Worm (Caenorhabditis elegans) whole organism, L3 larva: Measurements from ENCODE around the gene fars-3.

Source experiments
- pha-4 ChIP-seq: fragments of 150-350 bp; optimal IDR thresholded peaks from 2 replicates; lab custom pipeline; 2014; ENCODE audit warnings: missing biosample characterization, missing genetic modification reagents, missing genetic modification characterization
- snpc-4 ChIP-seq: fragments of 150-350 bp; optimal IDR thresholded peaks from 2 replicates; lab custom pipeline; 2014; ENCODE audit warnings: missing biosample characterization, missing genetic modification characterization

DNA sequence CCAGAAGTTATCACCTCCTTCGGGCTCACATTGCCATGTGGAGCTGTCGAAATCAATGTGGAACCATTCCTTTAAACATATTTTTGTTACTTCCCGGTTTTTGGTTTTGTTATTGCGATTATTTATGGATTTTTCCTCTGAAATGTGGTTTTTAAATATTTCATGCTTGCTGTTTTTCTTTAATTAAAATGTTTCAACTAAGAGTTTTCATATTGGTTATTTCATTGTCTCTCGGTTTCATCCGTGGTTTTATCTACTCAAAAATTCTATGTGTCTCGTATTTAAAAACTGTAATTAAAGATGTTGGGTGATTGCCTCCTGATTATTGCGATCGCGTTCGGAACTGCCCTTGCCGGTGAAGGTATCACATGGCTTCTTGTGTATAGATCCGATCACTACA lies 2.2 kb downstream of the fars-3 start, which contains the start of gene F22B5.10:
- TF ChIP-seq pha-4 (tag; lab: Kevin White, UChicago) (no peak), snpc-4 (tag; lab: Kevin White, UChicago) (no peak)
